Fruit fly (Drosophila melanogaster) whole organism, prepupa: ENCODE data around the gene Dh31.

Source experiments
- CG10631 ChIP-seq: fragments of 200-800 bp; sonication (Bioruptor generic); optimal IDR thresholded peaks from 2 replicates; lab custom pipeline; 2016; ENCODE audit warnings: missing biosample characterization, missing genetic modification characterization
- CG10669 ChIP-seq: fragments of 200-800 bp; sonication (Bioruptor generic); optimal IDR thresholded peaks from 3 replicates; lab custom pipeline; 2018; ENCODE audit warnings: missing biosample characterization, mild to moderate bottlenecking, missing genetic modification characterization, moderate library complexity
- CG11294 ChIP-seq: fragments of 200-800 bp; sonication (Bioruptor generic); IDR thresholded peaks from 2 replicates; pipeline ENCODE4 v1.3.6; 2022; ENCODE audit warnings: missing biosample characterization, missing genetic modification characterization
- CG11762 ChIP-seq: fragments of 200-800 bp; sonication (Bioruptor generic); optimal IDR thresholded peaks from 3 replicates; lab custom pipeline; 2016; ENCODE audit warnings: missing biosample characterization, missing genetic modification characterization; ENCODE audit not compliant: insufficient read depth
- CG11902 ChIP-seq: fragments of 200-800 bp; sonication (Bioruptor generic); optimal IDR thresholded peaks from 3 replicates; lab custom pipeline; 2016; ENCODE audit warnings: missing biosample characterization, missing genetic modification characterization
- CG1621 ChIP-seq: fragments of 200-800 bp; sonication (Bioruptor generic); optimal IDR thresholded peaks from 3 replicates; lab custom pipeline; 2018; ENCODE audit warnings: missing biosample characterization, mild to moderate bottlenecking, missing genetic modification characterization
- CG16779 ChIP-seq: fragments of 200-800 bp; sonication (Bioruptor generic); optimal IDR thresholded peaks from 3 replicates; lab custom pipeline; 2017; ENCODE audit warnings: missing biosample characterization, mild to moderate bottlenecking, missing genetic modification characterization
- CG3032 ChIP-seq: fragments of 200-800 bp; optimal IDR thresholded peaks from 2 replicates; lab custom pipeline; 2019; ENCODE audit warnings: missing biosample characterization, mild to moderate bottlenecking, missing genetic modification characterization, moderate library complexity
- CG31627 ChIP-seq: fragments of 200-800 bp; sonication (Bioruptor generic); optimal IDR thresholded peaks from 3 replicates; lab custom pipeline; 2016; ENCODE audit warnings: missing biosample characterization, missing genetic modification characterization
- CG34406 ChIP-seq: fragments of 200-800 bp; sonication (Bioruptor generic); optimal IDR thresholded peaks from 3 replicates; lab custom pipeline; 2016; ENCODE audit warnings: missing biosample characterization, missing genetic modification characterization
- CG3919 ChIP-seq: fragments of 200-800 bp; sonication (Bioruptor generic); optimal IDR thresholded peaks from 3 replicates; lab custom pipeline; 2016; ENCODE audit warnings: missing biosample characterization, missing genetic modification characterization
- CG6163 ChIP-seq: fragments of 200-800 bp; sonication (Bioruptor generic); IDR thresholded peaks from 3 replicates; pipeline ENCODE4 v1.3.6; 2022; ENCODE audit warnings: missing biosample characterization, missing genetic modification characterization
- CG6276 ChIP-seq: fragments of 200-800 bp; sonication (Bioruptor generic); optimal IDR thresholded peaks from 2 replicates; lab custom pipeline; 2017; ENCODE audit warnings: missing biosample characterization, mild to moderate bottlenecking, missing genetic modification characterization
- CG6792 ChIP-seq: fragments of 200-800 bp; sonication (Bioruptor generic); optimal IDR thresholded peaks from 3 replicates; lab custom pipeline; 2016; ENCODE audit warnings: missing biosample characterization, missing genetic modification characterization
- CG6854 ChIP-seq: fragments of 200-800 bp; sonication (Bioruptor generic); optimal IDR thresholded peaks from 2 replicates; lab custom pipeline; 2017; ENCODE audit warnings: missing biosample characterization, mild to moderate bottlenecking, missing genetic modification characterization
- CG8119 ChIP-seq: fragments of 200-800 bp; sonication (Bioruptor generic); IDR thresholded peaks from 3 replicates; pipeline ENCODE4 v1.3.6; 2022; ENCODE audit warnings: missing biosample characterization, missing genetic modification characterization
- CG8319 ChIP-seq: fragments of 200-800 bp; sonication (Bioruptor generic); optimal IDR thresholded peaks from 3 replicates; lab custom pipeline; 2016; ENCODE audit warnings: missing biosample characterization, missing genetic modification characterization
- CG8632 ChIP-seq: fragments of 200-800 bp; sonication (Bioruptor generic); optimal IDR thresholded peaks from 3 replicates; lab custom pipeline; 2016; ENCODE audit warnings: missing biosample characterization, missing genetic modification characterization
- Eip78C ChIP-seq: fragments of 200-800 bp; sonication (Bioruptor generic); peaks from one replicate; lab custom pipeline; 2016; ENCODE audit warnings: missing biosample characterization, missing genetic modification characterization
- Eip93F ChIP-seq: fragments of 200-800 bp; sonication (Bioruptor generic); optimal IDR thresholded peaks from 2 replicates; lab custom pipeline; 2016; ENCODE audit warnings: missing biosample characterization, mild to moderate bottlenecking, missing genetic modification characterization
- Ets21C ChIP-seq: fragments of 200-800 bp; sonication (Bioruptor generic); optimal IDR thresholded peaks from 3 replicates; lab custom pipeline; 2016; ENCODE audit warnings: missing biosample characterization, missing genetic modification characterization
- Ets96B ChIP-seq: fragments of 200-800 bp; optimal IDR thresholded peaks from 2 replicates; lab custom pipeline; 2019; ENCODE audit warnings: missing biosample characterization, mild to moderate bottlenecking, missing genetic modification characterization, moderate library complexity
- Gug ChIP-seq: fragments of 200-800 bp; sonication (Bioruptor generic); IDR thresholded peaks from 2 replicates; pipeline ENCODE4 v1.3.6; 2022; ENCODE audit warnings: missing biosample characterization, missing genetic modification characterization
- Hr38 ChIP-seq: sonication (Bioruptor generic); optimal IDR thresholded peaks from 2 replicates; lab custom pipeline; 2016; ENCODE audit warnings: missing biosample characterization, missing genetic modification characterization
- Hr39 ChIP-seq: fragments of 200-800 bp; sonication (Bioruptor generic); optimal IDR thresholded peaks from 2 replicates; lab custom pipeline; 2016; ENCODE audit warnings: missing biosample characterization, missing genetic modification characterization
- Hr4 ChIP-seq: fragments of 200-800 bp; sonication (Bioruptor generic); optimal IDR thresholded peaks from 3 replicates; lab custom pipeline; 2016; ENCODE audit warnings: missing biosample characterization, missing genetic modification characterization
- Lpt ChIP-seq: fragments of 200-800 bp; sonication (Bioruptor generic); optimal IDR thresholded peaks from 3 replicates; lab custom pipeline; 2016; ENCODE audit warnings: missing biosample characterization, missing genetic modification characterization
- OdsH ChIP-seq: fragments of 200-800 bp; sonication (Bioruptor generic); optimal IDR thresholded peaks from 3 replicates; lab custom pipeline; 2016; ENCODE audit warnings: missing biosample characterization, missing genetic modification characterization
- Smox ChIP-seq: fragments of 200-800 bp; sonication (Bioruptor generic); optimal IDR thresholded peaks from 3 replicates; lab custom pipeline; 2016; ENCODE audit warnings: missing biosample characterization, missing genetic modification characterization
- Sox102F ChIP-seq: fragments of 200-800 bp; sonication (Bioruptor generic); optimal IDR thresholded peaks from 2 replicates; lab custom pipeline; 2016; ENCODE audit warnings: missing biosample characterization, mild to moderate bottlenecking, missing genetic modification characterization
- Sox15 ChIP-seq: fragments of 200-800 bp; sonication (Bioruptor generic); optimal IDR thresholded peaks from 3 replicates; lab custom pipeline; 2016; ENCODE audit warnings: missing biosample characterization, missing genetic modification characterization
- cyc ChIP-seq: fragments of 200-800 bp; sonication (Bioruptor generic); optimal IDR thresholded peaks from 3 replicates; lab custom pipeline; 2016; ENCODE audit warnings: missing biosample characterization, missing genetic modification characterization
- dsx ChIP-seq: fragments of 200-800 bp; optimal IDR thresholded peaks from 3 replicates; lab custom pipeline; 2019; ENCODE audit warnings: missing biosample characterization, mild to moderate bottlenecking, missing genetic modification characterization, moderate library complexity; ENCODE audit not compliant: poor library complexity, severe bottlenecking
- esn ChIP-seq: fragments of 200-800 bp; sonication (Bioruptor generic); optimal IDR thresholded peaks from 2 replicates; lab custom pipeline; 2016; ENCODE audit warnings: missing biosample characterization, mild to moderate bottlenecking, missing genetic modification characterization, moderate library complexity
- fd59A ChIP-seq: fragments of 200-800 bp; sonication (Bioruptor generic); optimal IDR thresholded peaks from 2 replicates; lab custom pipeline; 2017; ENCODE audit warnings: missing biosample characterization, mild to moderate bottlenecking, missing genetic modification characterization, missing genetic modification reagents
- fd85E ChIP-seq: fragments of 200-800 bp; sonication (Bioruptor generic); optimal IDR thresholded peaks from 3 replicates; lab custom pipeline; 2016; ENCODE audit warnings: missing biosample characterization, missing genetic modification characterization
- lz ChIP-seq: fragments of 200-800 bp; sonication (Bioruptor generic); optimal IDR thresholded peaks from 3 replicates; lab custom pipeline; 2016; ENCODE audit warnings: missing biosample characterization, missing genetic modification characterization
- pdm3 ChIP-seq: fragments of 200-800 bp; sonication (Bioruptor generic); optimal IDR thresholded peaks from 3 replicates; lab custom pipeline; 2016; ENCODE audit warnings: missing biosample characterization, missing genetic modification characterization
- ss ChIP-seq, 2 experiments: fragments of 200-800 bp; sonication (Bioruptor generic); optimal IDR thresholded peaks; 2 replicates in 1 of 2; 3 replicates in 1 of 2; lab custom pipeline; 2017 to 2018; ENCODE audit warnings: mild to moderate bottlenecking in 2 of 2, missing biosample characterization in 2 of 2, missing genetic modification characterization in 2 of 2, moderate library complexity in 1 of 2
- svp ChIP-seq: fragments of 200-800 bp; sonication (Bioruptor generic); peaks from one replicate; lab custom pipeline; 2016; ENCODE audit warnings: missing biosample characterization, missing genetic modification characterization
- topi ChIP-seq: fragments of 200-800 bp; sonication (Bioruptor generic); optimal IDR thresholded peaks from 3 replicates; lab custom pipeline; 2016; ENCODE audit warnings: missing biosample characterization, missing genetic modification characterization

The Dh31 gene

dm6 chr2L:8485562-8485961, 21.1 kb downstream of the Dh31 start:
- peak; percentile 71 for TF ChIP-seq svp (GFP tag; lab: Kevin White, UChicago)
- no peak for TF ChIP-seq CG11762
- no peak for TF ChIP-seq CG1621 (tag; lab: Kevin White, UChicago)
- TF ChIP-seq CG6854 (GFP tag; lab: Kevin White, UChicago) = peak; percentile 7
- TF ChIP-seq Eip78C (GFP tag; lab: Kevin White, UChicago) = peak; percentile 65
- no peak for TF ChIP-seq OdsH (GFP tag; lab: Kevin White, UChicago)
- TF ChIP-seq, all 60 proteins: peak for 3

DNA sequence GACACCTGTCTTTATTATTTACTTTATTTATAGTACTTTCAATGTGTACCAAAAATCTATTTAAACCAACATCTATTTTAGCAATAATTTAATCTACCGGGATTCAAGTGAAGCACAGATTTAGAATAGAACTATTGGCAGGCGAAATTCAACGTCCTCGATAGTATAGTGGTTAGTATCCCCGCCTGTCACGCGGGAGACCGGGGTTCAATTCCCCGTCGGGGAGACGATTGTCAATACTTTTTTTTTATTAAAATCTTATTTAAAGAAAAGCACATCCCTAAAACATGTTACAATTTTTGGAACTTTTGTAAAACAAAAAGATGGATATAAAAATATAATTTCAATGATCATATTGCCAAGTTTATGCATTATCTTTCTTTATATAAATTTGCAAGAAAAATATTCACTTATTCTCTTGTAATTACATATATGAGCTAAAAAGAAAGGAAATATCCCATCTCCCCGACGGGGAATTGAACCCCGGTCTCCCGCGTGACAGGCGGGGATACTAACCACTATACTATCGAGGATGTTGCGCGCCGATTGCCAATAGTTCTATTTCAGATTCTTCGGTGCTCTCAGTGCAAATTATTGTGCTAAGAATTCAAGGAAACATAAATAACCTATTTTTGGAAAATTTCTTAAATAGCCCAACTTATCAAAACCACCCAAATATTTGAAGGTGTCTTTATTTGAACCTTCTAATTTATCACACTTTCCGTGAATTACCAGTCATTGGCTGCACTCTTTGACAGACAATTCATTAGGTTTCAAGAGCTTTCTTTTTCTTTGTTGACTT, 24.8 kb downstream of the Dh31 start, which contains the start of gene CG43796:
CG43796 (plus strand) TSS at position 752 of the 802 bp plus-strand sequence.
- TF ChIP-seq Sox15 (no peak), Eip78C (GFP tag; lab: Kevin White, UChicago) (peak; percentile 50), svp (GFP tag; lab: Kevin White, UChicago) (peak; percentile 28)

- TF ChIP-seq ss (GFP tag; optimal IDR thresholded peaks at IDR 0.05; lab: Kevin White, UChicago) (no peak), lz (no peak), CG10631 (no peak), pdm3 (GFP tag; lab: Kevin White, UChicago) (no peak)
These were observed 25.8 kb downstream of the Dh31 start for dm6 chr2L:8480825-8481224.

DNA sequence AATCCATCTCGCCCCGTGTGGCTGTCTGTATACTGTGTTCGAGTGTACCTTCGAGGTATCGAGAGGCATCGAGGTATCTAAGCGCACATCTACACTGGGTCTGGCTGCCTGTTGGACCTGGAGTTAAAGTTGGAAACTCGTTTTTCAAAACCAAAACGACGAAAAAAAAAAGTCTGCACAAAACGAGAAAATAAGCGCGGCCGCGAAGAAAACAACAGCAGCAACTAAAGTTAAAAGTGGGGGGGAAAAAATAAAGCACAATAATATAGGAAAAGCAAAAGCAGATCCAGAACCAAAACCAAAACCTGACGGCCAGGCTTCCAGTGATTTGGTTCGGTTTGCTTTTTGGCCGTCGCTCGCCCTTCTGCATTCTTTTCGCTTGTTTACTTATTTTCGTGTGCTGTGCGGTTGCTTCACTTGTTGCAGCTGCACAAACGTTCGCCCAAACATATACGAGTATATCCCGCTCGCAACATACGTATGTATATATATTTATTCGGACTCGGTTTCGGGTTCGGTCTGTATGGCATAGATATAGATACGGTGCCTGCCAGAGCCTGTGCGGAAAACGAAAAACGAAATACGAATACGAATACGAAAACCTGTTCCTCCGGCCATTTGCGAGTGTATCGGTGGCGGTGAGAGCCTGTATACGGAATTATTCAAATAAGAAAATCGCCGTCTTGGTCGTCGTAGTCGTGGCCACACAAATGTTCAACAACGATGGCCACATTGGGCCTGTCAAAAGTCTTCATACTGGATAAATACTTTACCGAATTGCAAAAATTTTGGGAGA, 27.5 kb downstream of the Dh31 start:
- peak; percentile 70 for TF ChIP-seq fd59A (GFP tag; lab: Kevin White, UChicago)
- peak; percentile 65 for TF ChIP-seq dsx (GFP tag; lab: Kevin White, UChicago)
- TF ChIP-seq OdsH (GFP tag; lab: Kevin White, UChicago) = peak; percentile 38
- peak; percentile 99 for TF ChIP-seq ss (GFP tag; optimal IDR thresholded peaks at IDR 0.05; lab: Kevin White, UChicago)
- TF ChIP-seq fd85E = peak; percentile 38
- TF ChIP-seq Sox15 = no peak
- TF ChIP-seq Sox102F (GFP tag; lab: Kevin White, UChicago) = peak; percentile 72
- no peak for TF ChIP-seq CG11762
- no peak for TF ChIP-seq CG31627 (GFP tag; lab: Kevin White, UChicago)
- peak; percentile 82 for TF ChIP-seq Lpt
- TF ChIP-seq Hr38 = no peak
- no peak for TF ChIP-seq CG11902
- no peak for TF ChIP-seq Gug
- peak; percentile 93 for TF ChIP-seq CG6163 (GFP tag; lab: Robert Waterston, UW)
- peak; percentile 21 for TF ChIP-seq Hr4 (GFP tag; lab: Kevin White, UChicago)
- TF ChIP-seq CG8119 = peak; percentile 88
- TF ChIP-seq CG16779 (tag; lab: Kevin White, UChicago) = peak; percentile 91
- TF ChIP-seq pdm3 (GFP tag; lab: Kevin White, UChicago) = peak; percentile 35
- TF ChIP-seq Eip93F (GFP tag; lab: Kevin White, UChicago) = peak; percentile 22
- peak; percentile 40 for TF ChIP-seq CG8632 (GFP tag; lab: Kevin White, UChicago)
- TF ChIP-seq CG6854 (GFP tag; lab: Kevin White, UChicago) = peak; percentile 93
- TF ChIP-seq cyc = no peak
- TF ChIP-seq Smox (GFP tag; lab: Kevin White, UChicago) = peak; percentile 9
- peak; percentile 77 for TF ChIP-seq CG3032 (tag; lab: Kevin White, UChicago)
- peak; percentile 54 for TF ChIP-seq CG34406 (GFP tag; lab: Kevin White, UChicago)
- TF ChIP-seq Ets21C (GFP tag; lab: Kevin White, UChicago) = no peak
- peak; percentile 88 for TF ChIP-seq CG1621 (tag; lab: Kevin White, UChicago)
- TF ChIP-seq CG11294 (GFP tag; lab: Robert Waterston, UW) = no peak
- peak; percentile 23 for TF ChIP-seq CG10631
- TF ChIP-seq CG6792 (GFP tag; lab: Kevin White, UChicago) = peak; percentile 59
- TF ChIP-seq CG8319 (GFP tag; lab: Kevin White, UChicago) = peak; percentile 36
- TF ChIP-seq CG10669 (GFP tag; lab: Kevin White, UChicago) = peak; percentile 86
- no peak for TF ChIP-seq Hr39
- TF ChIP-seq lz = no peak
- TF ChIP-seq topi (GFP tag; lab: Kevin White, UChicago) = peak; percentile 52
- TF ChIP-seq CG6276 (GFP tag; lab: Kevin White, UChicago) = peak; percentile 87
- TF ChIP-seq esn (GFP tag; lab: Kevin White, UChicago) = peak; percentile 28
- TF ChIP-seq CG3919 (GFP tag; lab: Kevin White, UChicago) = peak; percentile 71
- peak; percentile 79 for TF ChIP-seq Ets96B (tag; lab: Kevin White, UChicago)
